Worm (Caenorhabditis elegans) whole organism, L4 larva: ENCODE results near the gene clh-1.

ENCODE experiments used
- F10B5.3 ChIP-seq: sonication (generic microtip); optimal IDR thresholded peaks from 2 replicates; lab custom pipeline; 2016; ENCODE audit warnings: mild to moderate bottlenecking, missing genetic modification characterization, missing compliant biosample characterization
- ama-1 ChIP-seq: fragments of 150-350 bp; optimal IDR thresholded peaks from 2 replicates; lab custom pipeline; 2014; ENCODE audit warnings: inconsistent platforms, mixed read lengths
- dpl-1 ChIP-seq: fragments of 150-350 bp; optimal IDR thresholded peaks from 2 replicates; lab custom pipeline; 2014; ENCODE audit warnings: missing biosample characterization, missing genetic modification reagents, missing genetic modification characterization
- egl-27 ChIP-seq: sonication (generic microtip); optimal IDR thresholded peaks from 3 replicates; lab custom pipeline; 2017; ENCODE audit warnings: missing biosample characterization, missing genetic modification reagents, missing genetic modification characterization
- fkh-10 ChIP-seq: fragments of 150-350 bp; optimal IDR thresholded peaks from 2 replicates; lab custom pipeline; 2014; ENCODE audit warnings: missing biosample characterization, missing genetic modification reagents, missing genetic modification characterization
- hmg-1.1 ChIP-seq: fragments of 200-800 bp; sonication (Bioruptor generic); IDR thresholded peaks from 2 replicates; pipeline ENCODE4 v1.3.6; 2022; ENCODE audit warnings: missing genetic modification reagents, missing genetic modification characterization, missing compliant biosample characterization
- lsy-2 ChIP-seq, 2 experiments: fragments of 150-350 bp in 1 of 2; sonication (generic microtip) in 1 of 2; optimal IDR thresholded peaks; 2 replicates each; lab custom pipeline; 2014 to 2017; ENCODE audit warnings: missing biosample characterization in 2 of 2, missing genetic modification characterization in 2 of 2
- nhr-11 ChIP-seq: fragments of 150-350 bp; optimal IDR thresholded peaks from 2 replicates; lab custom pipeline; 2014; ENCODE audit warnings: missing biosample characterization, missing genetic modification characterization
- nhr-48 ChIP-seq: sonication (generic microtip); optimal IDR thresholded peaks from 2 replicates; lab custom pipeline; 2016; ENCODE audit warnings: mild to moderate bottlenecking, missing genetic modification characterization, missing compliant biosample characterization
- nhr-76 ChIP-seq: fragments of 150-350 bp; optimal IDR thresholded peaks from 2 replicates; lab custom pipeline; 2014; ENCODE audit warnings: missing biosample characterization, missing genetic modification characterization
- snpc-4 ChIP-seq: fragments of 150-350 bp; optimal IDR thresholded peaks from 2 replicates; lab custom pipeline; 2014; ENCODE audit warnings: missing biosample characterization, missing genetic modification characterization
- unc-39 ChIP-seq: sonication (generic microtip); optimal IDR thresholded peaks from 2 replicates; lab custom pipeline; 2017; ENCODE audit warnings: missing biosample characterization, missing genetic modification characterization
- zag-1 ChIP-seq: fragments of 150-350 bp; optimal IDR thresholded peaks from 2 replicates; lab custom pipeline; 2014; ENCODE audit warnings: missing biosample characterization, missing genetic modification characterization

DNA sequence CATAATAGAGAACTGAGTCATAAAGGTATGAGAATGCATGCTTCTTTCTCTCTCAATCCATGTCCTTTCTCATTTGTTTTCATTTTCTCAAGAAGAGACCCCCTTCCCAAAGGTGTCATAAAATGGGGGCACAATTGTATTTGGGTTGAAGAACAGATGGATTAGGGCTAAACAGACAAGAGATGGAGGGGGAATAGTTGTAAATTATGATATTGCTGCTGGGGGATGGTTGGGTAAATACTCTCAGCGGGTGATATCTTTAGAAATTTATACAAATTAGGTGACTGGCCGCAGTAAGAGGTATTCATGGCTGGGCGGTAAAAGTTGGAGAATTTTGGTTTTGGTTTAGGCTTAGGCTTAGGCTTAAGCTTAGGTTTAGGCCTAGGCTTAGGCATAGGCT is 48.8 kb upstream of the clh-1 start:
- TF ChIP-seq egl-27 (tag; lab: Kevin White, UChicago) (no peak), zag-1 (tag; lab: Kevin White, UChicago) (no peak), nhr-11 (tag; lab: Kevin White, UChicago) (no peak), unc-39 (tag; lab: Kevin White, UChicago) (no peak), hmg-1.1 (no peak), dpl-1 (no peak), nhr-76 (tag; lab: Kevin White, UChicago) (no peak), fkh-10 (GFP tag; lab: Kevin White, UChicago) (no peak), ama-1 (no peak), nhr-48 (tag; lab: Kevin White, UChicago) (no peak), snpc-4 (tag; lab: Kevin White, UChicago) (no peak), F10B5.3 (no peak), lsy-2 (tag; optimal IDR thresholded peaks at IDR 0.05; lab: Kevin White, UChicago) (no peak)
